Worm (Caenorhabditis elegans) whole organism, mixed stage, embryonic: ENCODE measurements around the gene Y47D3B.12.

Source experiments
- M03D4.4 ChIP-seq: sonication (generic microtip); optimal IDR thresholded peaks from 2 replicates; lab custom pipeline; 2017; ENCODE audit warnings: mild to moderate bottlenecking, missing genetic modification characterization, missing compliant biosample characterization
- blmp-1 ChIP-seq: fragments of 150-350 bp; optimal IDR thresholded peaks from 2 replicates; lab custom pipeline; 2014; ENCODE audit warnings: missing biosample characterization, missing genetic modification characterization
- ceh-39 ChIP-seq: fragments of 150-350 bp; optimal IDR thresholded peaks from 2 replicates; lab custom pipeline; 2014; ENCODE audit warnings: missing biosample characterization, missing genetic modification characterization
- ceh-83 ChIP-seq: fragments of 200-800 bp; sonication (Bioruptor generic); optimal IDR thresholded peaks from 2 replicates; lab custom pipeline; 2018; ENCODE audit warnings: mild to moderate bottlenecking, missing genetic modification characterization, missing compliant biosample characterization
- ces-1 ChIP-seq: fragments of 150-350 bp; optimal IDR thresholded peaks from 2 replicates; lab custom pipeline; 2014; ENCODE audit warnings: missing biosample characterization, missing genetic modification reagents, missing genetic modification characterization
- cnd-1 ChIP-seq: fragments of 200-800 bp; sonication (Bioruptor generic); optimal IDR thresholded peaks from 2 replicates; lab custom pipeline; 2018; ENCODE audit warnings: mild to moderate bottlenecking, missing genetic modification characterization, missing compliant biosample characterization
- drap-1 ChIP-seq: fragments of 200-800 bp; sonication (Bioruptor generic); optimal IDR thresholded peaks from 3 replicates; lab custom pipeline; 2018; ENCODE audit warnings: mild to moderate bottlenecking, missing genetic modification characterization, missing compliant biosample characterization
- elt-1 ChIP-seq: sonication (generic microtip); optimal IDR thresholded peaks from 2 replicates; lab custom pipeline; 2017; ENCODE audit warnings: missing genetic modification characterization, mild to moderate bottlenecking, missing compliant biosample characterization, antibody characterized with exemption, moderate library complexity, borderline replicate concordance; ENCODE audit not compliant: insufficient read depth
- elt-3 ChIP-seq: fragments of 150-350 bp; optimal IDR thresholded peaks from 2 replicates; lab custom pipeline; 2014; ENCODE audit warnings: missing biosample characterization, missing genetic modification characterization
- flh-1 ChIP-seq: fragments of 200-800 bp; sonication (Bioruptor generic); optimal IDR thresholded peaks from 2 replicates; lab custom pipeline; 2018; ENCODE audit warnings: mild to moderate bottlenecking, missing genetic modification characterization, moderate library complexity, missing compliant biosample characterization
- ham-2 ChIP-seq: fragments of 200-800 bp; sonication (Bioruptor generic); optimal IDR thresholded peaks from 2 replicates; lab custom pipeline; 2018; ENCODE audit warnings: mild to moderate bottlenecking, missing genetic modification characterization, missing compliant biosample characterization
- hlh-1 ChIP-seq: fragments of 150-350 bp; optimal IDR thresholded peaks from 2 replicates; lab custom pipeline; 2014; ENCODE audit warnings: missing biosample characterization, missing genetic modification reagents, missing genetic modification characterization
- lin-13 ChIP-seq: fragments of 150-350 bp; optimal IDR thresholded peaks from 2 replicates; lab custom pipeline; 2014; ENCODE audit warnings: missing biosample characterization, missing genetic modification characterization
- lin-32 ChIP-seq: fragments of 200-800 bp; sonication (Bioruptor generic); optimal IDR thresholded peaks from 2 replicates; lab custom pipeline; 2018; ENCODE audit warnings: mild to moderate bottlenecking, missing genetic modification characterization, missing compliant biosample characterization
- lsy-2 ChIP-seq: fragments of 150-350 bp; optimal IDR thresholded peaks from 2 replicates; lab custom pipeline; 2014; ENCODE audit warnings: missing biosample characterization, missing genetic modification characterization
- mab-5 ChIP-seq: fragments of 150-350 bp; optimal IDR thresholded peaks from 2 replicates; lab custom pipeline; 2014; ENCODE audit warnings: missing biosample characterization, missing genetic modification characterization
- mep-1 ChIP-seq: fragments of 150-350 bp; optimal IDR thresholded peaks from 2 replicates; lab custom pipeline; 2017; ENCODE audit warnings: missing biosample characterization, missing genetic modification reagents, missing genetic modification characterization, inconsistent platforms
- mls-2 ChIP-seq: sonication (generic microtip); optimal IDR thresholded peaks from 2 replicates; lab custom pipeline; 2016; ENCODE audit warnings: mild to moderate bottlenecking, missing genetic modification characterization, moderate library complexity, missing compliant biosample characterization
- nhr-2 ChIP-seq: fragments of 150-350 bp; optimal IDR thresholded peaks from 2 replicates; lab custom pipeline; 2014; ENCODE audit warnings: missing biosample characterization, missing genetic modification characterization
- nhr-76 ChIP-seq: sonication (generic microtip); optimal IDR thresholded peaks from 2 replicates; lab custom pipeline; 2017; ENCODE audit warnings: missing biosample characterization, missing genetic modification characterization
- pha-4 ChIP-seq: fragments of 150-350 bp; optimal IDR thresholded peaks from 2 replicates; lab custom pipeline; 2018; ENCODE audit warnings: missing biosample characterization, missing genetic modification reagents, missing genetic modification characterization
- snpc-4 ChIP-seq: fragments of 150-350 bp; optimal IDR thresholded peaks from 2 replicates; lab custom pipeline; 2014; ENCODE audit warnings: missing biosample characterization, missing genetic modification characterization
- sptf-1 ChIP-seq: sonication (generic microtip); optimal IDR thresholded peaks from 2 replicates; lab custom pipeline; 2017; ENCODE audit warnings: mild to moderate bottlenecking, missing genetic modification characterization, moderate library complexity, missing compliant biosample characterization
- unc-120 ChIP-seq: sonication (generic microtip); optimal IDR thresholded peaks from 2 replicates; lab custom pipeline; 2017; ENCODE audit warnings: missing genetic modification characterization, missing compliant biosample characterization; ENCODE audit not compliant: poor library complexity, severe bottlenecking
- unc-39 ChIP-seq: fragments of 150-350 bp; optimal IDR thresholded peaks from 2 replicates; lab custom pipeline; 2014; ENCODE audit warnings: missing biosample characterization, missing genetic modification characterization
- unc-62 ChIP-seq: fragments of 150-350 bp; optimal IDR thresholded peaks from 2 replicates; lab custom pipeline; 2014; ENCODE audit warnings: missing biosample characterization, missing genetic modification reagents, missing genetic modification characterization

Y47D3B.12 gene

ce11 chrIII:11377880-11378279, 24.9 kb upstream of the Y47D3B.12 start, which contains the start of gene dpy-18:
Gene dpy-18 (minus strand): TSS chrIII:11377980.
- TF ChIP-seq lsy-2 (tag; lab: Kevin White, UChicago) (no peak), unc-62 (GFP tag; lab: Kevin White, UChicago) (no peak), snpc-4 (tag; lab: Kevin White, UChicago) (no peak), elt-1 (tag; lab: Kevin White, UChicago) (no peak), nhr-2 (no peak)
- TF ChIP-seq, all 35 proteins: peak for 0

- no peak for TF ChIP-seq mls-2 (tag; lab: Kevin White, UChicago)
- TF ChIP-seq ham-2 (GFP tag; lab: Kevin White, UChicago): no peak
- TF ChIP-seq cnd-1: no peak
- no peak for TF ChIP-seq flh-1 (GFP tag; lab: Kevin White, UChicago)
- no peak for TF ChIP-seq hlh-1 (tag; lab: Kevin White, UChicago)
- TF ChIP-seq ceh-83 (GFP tag; lab: Kevin White, UChicago): no peak
- no peak for TF ChIP-seq unc-62 (GFP tag; lab: Kevin White, UChicago)
- no peak for TF ChIP-seq blmp-1 (tag; lab: Kevin White, UChicago)
- no peak for TF ChIP-seq sptf-1 (tag; lab: Kevin White, UChicago)
- TF ChIP-seq unc-120 (tag; lab: Kevin White, UChicago): no peak
- TF ChIP-seq nhr-76 (tag; lab: Kevin White, UChicago): no peak
- no peak for TF ChIP-seq M03D4.4 (tag; lab: Kevin White, UChicago)
- TF ChIP-seq lin-13 (tag; lab: Kevin White, UChicago): no peak
- no peak for TF ChIP-seq elt-1 (tag; lab: Kevin White, UChicago)
- no peak for TF ChIP-seq snpc-4 (tag; lab: Kevin White, UChicago)
- no peak for TF ChIP-seq pha-4
- TF ChIP-seq mab-5: no peak
These were observed 24.4 kb upstream of the Y47D3B.12 start for ce11 chrIII:11378450-11378849.

- TF ChIP-seq blmp-1 (tag; lab: Kevin White, UChicago): no peak
These were observed 23.9 kb upstream of the Y47D3B.12 start for ce11 chrIII:11378910-11379309.

ce11 chrIII:11380555-11380954, 22.3 kb upstream of the Y47D3B.12 start:
- TF ChIP-seq hlh-1 (tag; lab: Kevin White, UChicago) (peak; percentile 91), M03D4.4 (tag; lab: Kevin White, UChicago) (peak; percentile 22), unc-62 (GFP tag; lab: Kevin White, UChicago) (no peak), sptf-1 (tag; lab: Kevin White, UChicago) (no peak)

- peak; percentile 47 for TF ChIP-seq elt-1 (tag; lab: Kevin White, UChicago)
- TF ChIP-seq ceh-39 (tag; lab: Kevin White, UChicago): no peak
These were observed 20.9 kb upstream of the Y47D3B.12 start, which contains the start of gene subs-4 for ce11 chrIII:11381922-11382321. Gene subs-4 (plus strand): TSS chrIII:11382222.

- TF ChIP-seq unc-39 (tag; lab: Kevin White, UChicago): no peak
- no peak for TF ChIP-seq elt-3 (tag; lab: Kevin White, UChicago)
- TF ChIP-seq lin-32 (GFP tag; lab: Kevin White, UChicago): no peak
- TF ChIP-seq mep-1 (tag; lab: Kevin White, UChicago): no peak
- TF ChIP-seq drap-1 (GFP tag; lab: Kevin White, UChicago): no peak
- TF ChIP-seq lsy-2 (tag; lab: Kevin White, UChicago): no peak
- no peak for TF ChIP-seq nhr-76 (tag; lab: Kevin White, UChicago)
These were observed 13.4 kb upstream of the Y47D3B.12 start for ce11 chrIII:11389384-11389783.

- TF ChIP-seq ces-1 (GFP tag; lab: Kevin White, UChicago): peak; percentile 55
- no peak for TF ChIP-seq lin-13 (tag; lab: Kevin White, UChicago)
These were observed 12.0 kb upstream of the Y47D3B.12 start for ce11 chrIII:11390832-11391231.
